Fruit fly (Drosophila melanogaster): ENCODE measurements around the gene mAChR-B.
"Not testable (repeated sequence)": the region's sequence is repeated elsewhere in the genome, so short reads cannot be mapped to it uniquely, and the experiment has no call there.

mAChR-B gene

dm6 chr3R:8093824-8094223, 34.7 kb downstream of the mAChR-B start, which contains the start of gene CG7900:
Gene CG7900, plus strand, starts transcription at chr3R:8094124.
- not testable (repeated sequence) for TF ChIP-seq CG17801 (GFP tag; optimal IDR thresholded peaks at IDR 0.05; ENCODE audit: partially characterized antibody)

dm6 chr3R:8105088-8105542, 46.0 kb downstream of the mAChR-B start, which contains the start of gene puc:
Gene puc, plus strand, starts transcription at chr3R:8105332.
- peak; percentile 54 for TF ChIP-seq CG17801 (GFP tag; optimal IDR thresholded peaks at IDR 0.05; ENCODE audit: partially characterized antibody)

- peak; percentile 95 for TF ChIP-seq CG17801 (GFP tag; optimal IDR thresholded peaks at IDR 0.05; ENCODE audit: partially characterized antibody)
Observed at dm6 chr3R:8105839-8106718, 47.0 kb downstream of the mAChR-B start.

dm6 chr3R:8106909-8107841, 48.1 kb downstream of the mAChR-B start:
- peak; percentile 21 for TF ChIP-seq CG17801 (GFP tag; optimal IDR thresholded peaks at IDR 0.05; ENCODE audit: partially characterized antibody)

- TF ChIP-seq CG17801 (GFP tag; optimal IDR thresholded peaks at IDR 0.05; ENCODE audit: partially characterized antibody), result no peak
Observed at dm6 chr3R:8108770-8109169, 49.7 kb downstream of the mAChR-B start.

dm6 chr3R:8109782-8110181, 50.7 kb downstream of the mAChR-B start:
- TF ChIP-seq CG17801 (GFP tag; optimal IDR thresholded peaks at IDR 0.05; ENCODE audit: partially characterized antibody), result no peak

dm6 chr3R:8110198-8110642, 51.1 kb downstream of the mAChR-B start:
- TF ChIP-seq CG17801 (GFP tag; optimal IDR thresholded peaks at IDR 0.05; ENCODE audit: partially characterized antibody), result no peak

- TF ChIP-seq CG17801 (GFP tag; optimal IDR thresholded peaks at IDR 0.05; ENCODE audit: partially characterized antibody), result no peak
Observed at dm6 chr3R:8110951-8111350, 51.9 kb downstream of the mAChR-B start.

dm6 chr3R:8111789-8112382, 52.8 kb downstream of the mAChR-B start:
- TF ChIP-seq CG17801 (GFP tag; optimal IDR thresholded peaks at IDR 0.05; ENCODE audit: partially characterized antibody), result peak; percentile 60

- no peak for TF ChIP-seq CG17801 (GFP tag; optimal IDR thresholded peaks at IDR 0.05; ENCODE audit: partially characterized antibody)
Observed at dm6 chr3R:8112880-8113832, 54.1 kb downstream of the mAChR-B start.

dm6 chr3R:8113833-8114673, 55.0 kb downstream of the mAChR-B start:
- peak; percentile 64 for TF ChIP-seq CG17801 (GFP tag; optimal IDR thresholded peaks at IDR 0.05; ENCODE audit: partially characterized antibody)

dm6 chr3R:8115205-8115604, 56.1 kb downstream of the mAChR-B start:
- peak; percentile 27 for TF ChIP-seq CG17801 (GFP tag; optimal IDR thresholded peaks at IDR 0.05; ENCODE audit: partially characterized antibody)

Measured in ovary, adult (tissue).